Fruit fly (Drosophila melanogaster) whole organism, embryonic: ENCODE results near the gene Rpp20.

Experiments
- Aef1 ChIP-seq: fragments of 200-800 bp; sonication (Bioruptor generic); IDR thresholded peaks from 3 replicates; pipeline ENCODE4 v1.3.6; 2022; ENCODE audit warnings: missing biosample characterization, missing genetic modification characterization
- Bgb ChIP-seq: fragments of 200-800 bp; sonication (Bioruptor generic); IDR thresholded peaks from 2 replicates; pipeline ENCODE4 v1.3.6; 2022; ENCODE audit warnings: missing biosample characterization, missing genetic modification characterization; ENCODE audit not compliant: partially characterized antibody
- CG10147 ChIP-seq: fragments of 200-800 bp; sonication (Bioruptor generic); optimal IDR thresholded peaks from 2 replicates; lab custom pipeline; 2019; ENCODE audit warnings: missing biosample characterization, mild to moderate bottlenecking, missing genetic modification characterization, moderate library complexity
- CG10979 ChIP-seq: fragments of 200-800 bp; sonication (Bioruptor generic); optimal IDR thresholded peaks from 2 replicates; lab custom pipeline; 2018; ENCODE audit warnings: missing biosample characterization, mild to moderate bottlenecking, missing genetic modification characterization, moderate library complexity
- CG11247 ChIP-seq: fragments of 200-800 bp; sonication (Bioruptor generic); IDR thresholded peaks from 2 replicates; pipeline ENCODE4 v1.3.6; 2022; ENCODE audit warnings: missing biosample characterization, missing genetic modification characterization
- CG11398 ChIP-seq: fragments of 200-800 bp; sonication (Bioruptor generic); optimal IDR thresholded peaks from 2 replicates; lab custom pipeline; 2016; ENCODE audit warnings: missing biosample characterization, missing genetic modification characterization
- CG11560 ChIP-seq: fragments of 200-800 bp; sonication (Bioruptor generic); IDR thresholded peaks from 3 replicates; pipeline ENCODE4 v1.3.6; 2022; ENCODE audit warnings: missing biosample characterization, missing genetic modification characterization
- CG12219 ChIP-seq: fragments of 200-800 bp; sonication (Bioruptor generic); optimal IDR thresholded peaks from 3 replicates; lab custom pipeline; 2018; ENCODE audit warnings: missing biosample characterization, mild to moderate bottlenecking, missing genetic modification characterization
- CG13123 ChIP-seq: fragments of 200-800 bp; sonication (Bioruptor generic); optimal IDR thresholded peaks from 2 replicates; lab custom pipeline; 2016; ENCODE audit warnings: missing biosample characterization, missing genetic modification characterization
- CG13296 ChIP-seq: fragments of 200-800 bp; sonication (Bioruptor generic); optimal IDR thresholded peaks from 3 replicates; lab custom pipeline; 2018; ENCODE audit warnings: missing biosample characterization, mild to moderate bottlenecking, missing genetic modification characterization
- CG14710 ChIP-seq: fragments of 200-800 bp; sonication (Bioruptor generic); optimal IDR thresholded peaks from 3 replicates; lab custom pipeline; 2019; ENCODE audit warnings: missing biosample characterization, mild to moderate bottlenecking, missing genetic modification characterization, moderate library complexity
- CG1602 ChIP-seq: fragments of 200-800 bp; sonication (Bioruptor generic); optimal IDR thresholded peaks from 3 replicates; lab custom pipeline; 2016; ENCODE audit warnings: missing biosample characterization, missing genetic modification characterization
- CG18011 ChIP-seq: fragments of 200-800 bp; sonication (Bioruptor generic); optimal IDR thresholded peaks from 2 replicates; lab custom pipeline; 2017; ENCODE audit warnings: missing biosample characterization, missing genetic modification characterization, mild to moderate bottlenecking, moderate library complexity, missing genotype
- CG18262 ChIP-seq: fragments of 200-800 bp; optimal IDR thresholded peaks from 3 replicates; lab custom pipeline; 2019; ENCODE audit warnings: missing biosample characterization, mild to moderate bottlenecking, missing genetic modification characterization, moderate library complexity
- CG2875 ChIP-seq: fragments of 200-800 bp; sonication (Bioruptor generic); optimal IDR thresholded peaks from 2 replicates; lab custom pipeline; 2017; ENCODE audit warnings: missing biosample characterization, mild to moderate bottlenecking, missing genetic modification characterization, missing genetic modification reagents
- CG4328 ChIP-seq: fragments of 200-800 bp; sonication (Bioruptor generic); optimal IDR thresholded peaks from 3 replicates; lab custom pipeline; 2017; ENCODE audit warnings: missing biosample characterization, missing genetic modification reagents, missing genetic modification characterization
- CG6683 ChIP-seq: fragments of 200-800 bp; sonication (Bioruptor generic); optimal IDR thresholded peaks from 2 replicates; lab custom pipeline; 2017; ENCODE audit warnings: missing biosample characterization, mild to moderate bottlenecking, missing genetic modification characterization, missing genetic modification reagents
- CG6689 ChIP-seq: fragments of 200-800 bp; sonication (Bioruptor generic); IDR thresholded peaks from 2 replicates; pipeline ENCODE4 v1.3.6; 2022; ENCODE audit warnings: missing biosample characterization, missing genetic modification characterization
- CG7839 ChIP-seq: fragments of 200-800 bp; sonication (Bioruptor generic); optimal IDR thresholded peaks from 3 replicates; lab custom pipeline; 2018; ENCODE audit warnings: missing biosample characterization, mild to moderate bottlenecking, missing genetic modification characterization, moderate library complexity
- CG8478 ChIP-seq: fragments of >200 bp; optimal IDR thresholded peaks from 2 replicates; lab custom pipeline; 2018
- CG8944 ChIP-seq: fragments of 200-800 bp; sonication (Bioruptor generic); optimal IDR thresholded peaks from 3 replicates; lab custom pipeline; 2016; ENCODE audit warnings: missing biosample characterization, missing genetic modification characterization
- CG9876 ChIP-seq: fragments of 200-800 bp; sonication (Bioruptor generic); optimal IDR thresholded peaks from 2 replicates; lab custom pipeline; 2016; ENCODE audit warnings: missing biosample characterization, missing genetic modification characterization
- CTCF ChIP-seq: fragments of 200-800 bp; sonication (Bioruptor generic); optimal IDR thresholded peaks from 2 replicates; lab custom pipeline; 2017; ENCODE audit warnings: missing biosample characterization, mild to moderate bottlenecking, missing genetic modification characterization, moderate library complexity
- CkIIα-i1 ChIP-seq: fragments of 200-800 bp; sonication (Bioruptor generic); IDR thresholded peaks from 2 replicates; pipeline ENCODE4 v1.3.6; 2022; ENCODE audit warnings: missing biosample characterization, missing genetic modification characterization
- CoRest ChIP-seq: fragments of 200-800 bp; sonication (Bioruptor generic); optimal IDR thresholded peaks from 3 replicates; lab custom pipeline; 2018; ENCODE audit warnings: missing biosample characterization, mild to moderate bottlenecking, missing genetic modification characterization, moderate library complexity
- Doc3 ChIP-seq: fragments of 200-800 bp; sonication (Bioruptor generic); IDR thresholded peaks from 3 replicates; pipeline ENCODE4 v1.3.6; 2022; ENCODE audit warnings: missing biosample characterization, missing genetic modification characterization; ENCODE audit not compliant: partially characterized antibody
- Ets65A ChIP-seq: fragments of 200-800 bp; sonication (Bioruptor generic); peaks from one replicate; lab custom pipeline; 2016; ENCODE audit warnings: missing biosample characterization, missing genetic modification characterization
- HLH54F ChIP-seq: fragments of 200-800 bp; sonication (Bioruptor generic); optimal IDR thresholded peaks from 3 replicates; lab custom pipeline; 2016; ENCODE audit warnings: missing biosample characterization, missing genetic modification characterization
- Hr3 ChIP-seq: fragments of 200-800 bp; sonication (Bioruptor generic); optimal IDR thresholded peaks from 3 replicates; lab custom pipeline; 2016; ENCODE audit warnings: missing biosample characterization, missing genetic modification characterization
- Hr39 ChIP-seq: fragments of >200 bp; optimal IDR thresholded peaks from 2 replicates; lab custom pipeline; 2017
- Myb ChIP-seq: fragments of 200-800 bp; sonication (Bioruptor generic); optimal IDR thresholded peaks from 2 replicates; lab custom pipeline; 2016; ENCODE audit warnings: missing biosample characterization, missing genetic modification characterization
- Side ChIP-seq: fragments of 200-800 bp; sonication (Bioruptor generic); optimal IDR thresholded peaks from 2 replicates; lab custom pipeline; 2016; ENCODE audit warnings: missing biosample characterization, missing genetic modification characterization
- Stat92E ChIP-seq, 3 experiments: fragments of >200 bp in 2 of 3; fragments of 200-800 bp in 1 of 3; sonication (Bioruptor generic) in 1 of 3; optimal IDR thresholded peaks; 2 replicates each; lab custom pipeline; 2017 to 2019; ENCODE audit warnings: missing biosample characterization in 3 of 3, missing genetic modification characterization in 3 of 3, mild to moderate bottlenecking in 1 of 3, moderate library complexity in 1 of 3
- TFAM ChIP-seq: fragments of 200-800 bp; sonication (Bioruptor generic); optimal IDR thresholded peaks from 2 replicates; lab custom pipeline; 2017; ENCODE audit warnings: missing biosample characterization, missing genetic modification characterization, inconsistent platforms
- ac ChIP-seq: fragments of 200-800 bp; sonication (Bioruptor generic); optimal IDR thresholded peaks from 3 replicates; lab custom pipeline; 2017; ENCODE audit warnings: missing biosample characterization, mild to moderate bottlenecking, missing genetic modification characterization
- chn ChIP-seq: fragments of 200-800 bp; sonication (Bioruptor generic); optimal IDR thresholded peaks from 2 replicates; lab custom pipeline; 2016; ENCODE audit warnings: missing biosample characterization, missing genetic modification characterization
- dimm ChIP-seq: fragments of 200-800 bp; sonication (Bioruptor generic); IDR thresholded peaks from 2 replicates; pipeline ENCODE4 v1.3.6; 2022; ENCODE audit warnings: missing biosample characterization, missing genetic modification characterization
- dpn ChIP-seq, 2 experiments: fragments of 200-800 bp; sonication (Bioruptor generic); optimal IDR thresholded peaks; 3 replicates each; lab custom pipeline; 2016; ENCODE audit warnings: missing biosample characterization in 2 of 2, missing genetic modification characterization in 2 of 2
- dysf ChIP-seq: fragments of 200-800 bp; sonication (Bioruptor generic); IDR thresholded peaks from 3 replicates; pipeline ENCODE4 v1.3.6; 2022; ENCODE audit warnings: missing biosample characterization, missing genetic modification characterization
- fd102C ChIP-seq: fragments of 200-800 bp; sonication (Bioruptor generic); optimal IDR thresholded peaks from 2 replicates; lab custom pipeline; 2018; ENCODE audit warnings: missing biosample characterization, mild to moderate bottlenecking, missing genetic modification characterization, moderate library complexity
- grn ChIP-seq: fragments of 200-800 bp; sonication (Bioruptor generic); optimal IDR thresholded peaks from 3 replicates; lab custom pipeline; 2017; ENCODE audit warnings: missing biosample characterization, missing genetic modification characterization
- ham ChIP-seq: fragments of 200-800 bp; sonication (Bioruptor generic); IDR thresholded peaks from 2 replicates; pipeline ENCODE4 v1.3.6; 2022; ENCODE audit warnings: missing biosample characterization, missing genetic modification characterization
- her ChIP-seq: fragments of 200-800 bp; sonication (Bioruptor generic); optimal IDR thresholded peaks from 2 replicates; lab custom pipeline; 2016; ENCODE audit warnings: missing biosample characterization, missing genetic modification characterization
- pho ChIP-seq: fragments of 200-800 bp; sonication (Bioruptor generic); optimal IDR thresholded peaks from 2 replicates; lab custom pipeline; 2016; ENCODE audit warnings: missing biosample characterization, missing genetic modification characterization
- prd ChIP-seq, 3 experiments: fragments of >200 bp in 2 of 3; fragments of 200-800 bp in 1 of 3; sonication (Bioruptor generic) in 1 of 3; optimal IDR thresholded peaks in 2 of 3; IDR thresholded peaks in 1 of 3; 2 replicates in 2 of 3; 3 replicates in 1 of 3; pipeline versions ENCODE4 v1.3.6 to Lab custom; 2017 to 2022; ENCODE audit warnings: missing biosample characterization in 1 of 3, missing genetic modification characterization in 1 of 3
- sima ChIP-seq: fragments of 200-800 bp; sonication (Bioruptor generic); optimal IDR thresholded peaks from 2 replicates; lab custom pipeline; 2016; ENCODE audit warnings: missing biosample characterization, missing genetic modification characterization
- sr ChIP-seq: fragments of 200-800 bp; sonication (Bioruptor generic); IDR thresholded peaks from 3 replicates; pipeline ENCODE4 v1.3.6; 2022; ENCODE audit warnings: missing biosample characterization, missing genetic modification characterization
- stc ChIP-seq: fragments of 200-800 bp; sonication (Bioruptor generic); IDR thresholded peaks from 2 replicates; pipeline ENCODE4 v1.3.6; 2022; ENCODE audit warnings: missing biosample characterization, missing genetic modification characterization
- trem ChIP-seq: fragments of 200-800 bp; optimal IDR thresholded peaks from 3 replicates; lab custom pipeline; 2019; ENCODE audit warnings: missing biosample characterization, mild to moderate bottlenecking, missing genetic modification characterization, moderate library complexity
- unpg ChIP-seq: fragments of 200-800 bp; sonication (Bioruptor generic); optimal IDR thresholded peaks from 3 replicates; lab custom pipeline; 2018; ENCODE audit warnings: missing biosample characterization, mild to moderate bottlenecking, missing genetic modification characterization, moderate library complexity
- zen2 ChIP-seq: fragments of 200-800 bp; sonication (Bioruptor generic); IDR thresholded peaks from 3 replicates; pipeline ENCODE4 v1.3.6; 2022; ENCODE audit warnings: missing biosample characterization, missing genetic modification characterization; ENCODE audit not compliant: partially characterized antibody

Gene Rpp20

dm6 chrX:19765490-19766212 is 21.4 kb downstream of the Rpp20 start (continued):
- TF ChIP-seq trem (tag; lab: Kevin White, UChicago) (peak; percentile 22), Doc3 (GFP tag; lab: Robert Waterston, UW) (no peak), grn (GFP tag; lab: Kevin White, UChicago) (no peak), Stat92E (GFP tag; optimal IDR thresholded peaks at IDR 0.05; lab: Kevin White, UChicago) (no peak), CG11560 (tag; lab: Robert Waterston, UW) (no peak), fd102C (no peak), ac (no peak), CTCF (no peak), dpn (GFP tag; optimal IDR thresholded peaks at IDR 0.05; lab: Kevin White, UChicago) (no peak), pho (GFP tag; lab: Kevin White, UChicago) (no peak), prd (optimal IDR thresholded peaks at IDR 0.05; lab: Kevin White, UChicago) (no peak), prd (GFP tag; IDR thresholded peaks at IDR 0.05; lab: Robert Waterston, UW) (peak; percentile 26; the same call in 1 of the 3 replicates), CG6683 (GFP tag; lab: Kevin White, UChicago) (no peak), CG11398 (GFP tag; lab: Kevin White, UChicago) (no peak), CG14710 (tag; lab: Kevin White, UChicago) (peak; percentile 55), CG2875 (GFP tag; lab: Kevin White, UChicago) (no peak), CG10979 (tag; lab: Kevin White, UChicago) (peak; percentile 62), CG10147 (GFP tag; lab: Kevin White, UChicago) (no peak), CkIIα-i1 (GFP tag; lab: Robert Waterston, UW) (no peak), Ets65A (peak; percentile 23), CG18262 (tag; lab: Kevin White, UChicago) (peak; percentile 34), Bgb (no peak), CG8478 (lab: Kevin White, UChicago) (no peak), unpg (GFP tag; lab: Kevin White, UChicago) (no peak), sr (GFP tag; lab: Robert Waterston, UW) (no peak), CoRest (tag; lab: Kevin White, UChicago) (no peak), CG11247 (GFP tag; lab: Robert Waterston, UW) (no peak), ham (GFP tag; lab: Robert Waterston, UW) (no peak), Myb (GFP tag; lab: Kevin White, UChicago) (no peak), CG13296 (GFP tag; lab: Kevin White, UChicago) (no peak), zen2 (GFP tag; lab: Robert Waterston, UW) (no peak), CG1602 (GFP tag; lab: Kevin White, UChicago) (no peak), Side (GFP tag; lab: Kevin White, UChicago) (no peak), her (GFP tag; lab: Kevin White, UChicago) (no peak), sima (GFP tag; lab: Kevin White, UChicago) (no peak), stc (GFP tag; lab: Robert Waterston, UW) (no peak), dimm (GFP tag; lab: Robert Waterston, UW) (no peak), CG8944 (GFP tag; lab: Kevin White, UChicago) (no peak), CG13123 (no peak), HLH54F (GFP tag; lab: Kevin White, UChicago) (no peak), CG18011 (no peak), dysf (GFP tag; lab: Robert Waterston, UW) (no peak), Hr39 (lab: Kevin White, UChicago) (no peak), Aef1 (GFP tag; lab: Robert Waterston, UW) (no peak), CG9876 (GFP tag; lab: Kevin White, UChicago) (no peak), CG12219 (GFP tag; lab: Kevin White, UChicago) (no peak), CG4328 (GFP tag; lab: Kevin White, UChicago) (no peak), chn (no peak), CG7839 (tag; lab: Kevin White, UChicago) (no peak), CG6689 (peak; percentile 25; the same call in 1 of the 2 replicates), Hr3 (GFP tag; lab: Kevin White, UChicago) (no peak), TFAM (GFP tag; lab: Kevin White, UChicago) (no peak)
